Worm (Caenorhabditis elegans): Measurements from ENCODE around the gene Y45F10D.15.

Y45F10D.15 gene

ce11 chrIV:13783237-13784012 is 37.3 kb downstream of the Y45F10D.15 start, which contains the start of gene iscu-1:
Gene iscu-1, plus strand, starts transcription at chrIV:13783962.
- TF ChIP-seq ceh-2 (tag; optimal IDR thresholded peaks at IDR 0.05) (peak; percentile 5), hlh-30 (tag; optimal IDR thresholded peaks at IDR 0.05; ENCODE audit: insufficient read depth) (peak; percentile 83), gmeb-2 (tag; optimal IDR thresholded peaks at IDR 0.05) (no peak), ahr-1 (tag; optimal IDR thresholded peaks at IDR 0.05) (no peak), tbx-2 (tag; optimal IDR thresholded peaks at IDR 0.05) (peak; percentile 61), tbx-7 (tag; optimal IDR thresholded peaks at IDR 0.05) (peak; percentile 11), ceh-31 (tag; optimal IDR thresholded peaks at IDR 0.05) (peak; percentile 52), elt-4 (tag; optimal IDR thresholded peaks at IDR 0.05) (no peak), C08G9.2 (tag; optimal IDR thresholded peaks at IDR 0.05) (peak; percentile 53)

- no peak for TF ChIP-seq tbx-2 (tag; optimal IDR thresholded peaks at IDR 0.05)
- no peak for TF ChIP-seq ceh-34 (tag; optimal IDR thresholded peaks at IDR 0.05)
These were observed 38.4 kb downstream of the Y45F10D.15 start for ce11 chrIV:13782319-13782718.

DNA sequence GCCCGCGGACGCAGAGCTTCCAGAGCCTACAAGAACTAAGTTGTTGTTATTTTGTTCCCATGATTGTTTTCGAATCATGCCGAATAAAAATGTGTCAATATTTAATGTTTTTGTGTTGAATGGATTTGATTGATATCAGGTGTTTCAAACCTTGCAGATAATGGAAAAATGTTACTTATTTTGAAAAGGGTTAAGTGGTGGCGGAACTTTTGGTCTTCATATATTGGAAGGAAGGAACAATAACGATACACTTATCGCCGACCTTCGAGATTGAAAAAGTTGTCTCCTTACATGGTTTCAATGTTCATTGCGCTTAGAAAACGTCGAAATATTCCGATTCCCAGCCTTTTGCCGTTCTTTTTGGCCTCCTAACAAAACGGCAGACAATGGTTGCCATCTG is 42.1 kb downstream of the Y45F10D.15 start, which contains the start of gene gly-10:
Gene gly-10 (plus strand): TSS at position 387 of the 400 bp plus-strand sequence.
- no peak for TF ChIP-seq elt-2 (tag; optimal IDR thresholded peaks at IDR 0.05)
- no peak for TF ChIP-seq lin-11 (tag; optimal IDR thresholded peaks at IDR 0.05)
- no peak for TF ChIP-seq nfya-1 (tag; optimal IDR thresholded peaks at IDR 0.05)
- no peak for TF ChIP-seq ceh-45 (GFP tag; IDR thresholded peaks at IDR 0.05)
- TF ChIP-seq mec-3 (tag; optimal IDR thresholded peaks at IDR 0.05; ENCODE audit: borderline replicate concordance): no peak
- TF ChIP-seq ahr-1 (tag; optimal IDR thresholded peaks at IDR 0.05): no peak
- no peak for TF ChIP-seq ceh-30 (tag; optimal IDR thresholded peaks at IDR 0.05)
- TF ChIP-seq ceh-22 (tag; optimal IDR thresholded peaks at IDR 0.05): no peak
- no peak for TF ChIP-seq C38D4.7 (GFP tag; optimal IDR thresholded peaks at IDR 0.05)
- no peak for TF ChIP-seq pros-1 (tag; optimal IDR thresholded peaks at IDR 0.05)
- no peak for TF ChIP-seq K09A11.1 (tag; optimal IDR thresholded peaks at IDR 0.05; ENCODE audit: insufficient read depth)
- TF ChIP-seq hlh-8 (tag; optimal IDR thresholded peaks at IDR 0.05): no peak
- TF ChIP-seq eyg-1 (tag; optimal IDR thresholded peaks at IDR 0.05): no peak
- TF ChIP-seq zip-5 (tag; optimal IDR thresholded peaks at IDR 0.05): no peak
- no peak for TF ChIP-seq unc-55 (GFP tag; optimal IDR thresholded peaks at IDR 0.05)
- TF ChIP-seq tbx-2 (tag; optimal IDR thresholded peaks at IDR 0.05): no peak
- TF ChIP-seq hlh-30 (tag; optimal IDR thresholded peaks at IDR 0.05; ENCODE audit: insufficient read depth): no peak
- TF ChIP-seq K02D7.2 (tag; optimal IDR thresholded peaks at IDR 0.05): no peak
- TF ChIP-seq dmd-4 (tag; optimal IDR thresholded peaks at IDR 0.05; ENCODE audit: borderline replicate concordance): no peak
- no peak for TF ChIP-seq nhr-11 (tag; optimal IDR thresholded peaks at IDR 0.05)

ce11 chrIV:13777480-13777879 is 43.3 kb downstream of the Y45F10D.15 start, which contains the start of gene rpl-18:
Gene rpl-18, plus strand, starts transcription at chrIV:13777865.
- TF ChIP-seq nfya-1 (tag; optimal IDR thresholded peaks at IDR 0.05): peak; percentile 80
- peak; percentile 79 for TF ChIP-seq hlh-30 (tag; optimal IDR thresholded peaks at IDR 0.05; ENCODE audit: insufficient read depth)
- peak; percentile 16 for TF ChIP-seq tbx-2 (tag; optimal IDR thresholded peaks at IDR 0.05)
- peak; percentile 40 for TF ChIP-seq ceh-31 (tag; optimal IDR thresholded peaks at IDR 0.05)
- TF ChIP-seq mec-3 (tag; optimal IDR thresholded peaks at IDR 0.05; ENCODE audit: borderline replicate concordance): no peak
- peak; percentile 18 for TF ChIP-seq ttx-3 (tag; optimal IDR thresholded peaks at IDR 0.05)
- no peak for TF ChIP-seq ahr-1 (tag; optimal IDR thresholded peaks at IDR 0.05)
- peak; percentile 36 for TF ChIP-seq unc-55 (GFP tag; optimal IDR thresholded peaks at IDR 0.05)

DNA sequence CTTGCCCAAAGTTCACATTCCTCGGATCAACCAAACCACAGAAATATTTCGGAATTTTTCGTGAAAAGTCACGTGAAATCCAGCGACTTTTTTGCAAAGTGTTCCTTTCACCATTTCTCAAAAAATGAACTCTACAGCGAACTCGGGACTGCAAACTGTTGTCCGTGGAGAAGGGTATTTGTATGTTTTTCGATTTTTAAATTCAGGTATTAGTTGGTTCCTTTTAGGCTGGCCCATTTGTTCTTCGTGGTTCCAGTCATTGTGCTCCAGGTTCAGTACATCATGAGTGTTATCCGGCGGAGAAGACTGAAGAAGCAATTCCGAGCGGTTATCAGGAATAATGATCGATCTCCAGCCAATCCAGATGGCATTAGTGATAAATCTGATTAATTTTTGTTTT is 44.0 kb downstream of the Y45F10D.15 start:
- TF ChIP-seq hlh-30 (tag; optimal IDR thresholded peaks at IDR 0.05; ENCODE audit: insufficient read depth) (peak; percentile 15), ceh-30 (tag; optimal IDR thresholded peaks at IDR 0.05) (no peak), Y22D7AL.16 (tag; optimal IDR thresholded peaks at IDR 0.05) (no peak), ref-2 (tag; optimal IDR thresholded peaks at IDR 0.05) (no peak)
